Fruit fly (Drosophila melanogaster): ENCODE results near the gene CG33296.

The CG33296 gene

dm6 chr2L:7702383-7703188, 13.9 kb downstream of the CG33296 start, which contains the start of gene Tep3 (continued):
- TF ChIP-seq CG34224 (GFP tag; IDR thresholded peaks at IDR 0.05; ENCODE audit: partially characterized antibody) = no peak
- peak; percentile 9 for TF ChIP-seq Ets65A (GFP tag)
- peak; percentile 6 for TF ChIP-seq sug (tag; optimal IDR thresholded peaks at IDR 0.05)
- no peak for TF ChIP-seq sim (GFP tag; IDR thresholded peaks at IDR 0.05)
- no peak for TF ChIP-seq Taf1 (GFP tag; IDR thresholded peaks at IDR 0.05)
- TF ChIP-seq CG7839 (tag; optimal IDR thresholded peaks at IDR 0.05) = peak; percentile 48

dm6 chr2L:7701417-7701816, 15.0 kb downstream of the CG33296 start, which contains the start of gene Tep2:
TSS of gene Tep2 (minus strand) at chr2L:7701601.
- TF ChIP-seq CG12769 (tag; optimal IDR thresholded peaks at IDR 0.05) = peak; percentile 42
- TF ChIP-seq CG8359 (GFP tag; optimal IDR thresholded peaks at IDR 0.05; ENCODE audit: borderline replicate concordance) = peak; percentile 23
- TF ChIP-seq grn (GFP tag; optimal IDR thresholded peaks at IDR 0.05) = peak; percentile 47
- TF ChIP-seq CG34224 (GFP tag; IDR thresholded peaks at IDR 0.05; ENCODE audit: partially characterized antibody) = 0 out of 3 replicates have a peak, but pooled peaks have one; percentile 11
- peak in 1 of 3 experiments; percentile 34 for TF ChIP-seq Stat92E (GFP tag; optimal IDR thresholded peaks at IDR 0.05)
- TF ChIP-seq Jarid2 (GFP tag; optimal IDR thresholded peaks at IDR 0.05) = peak; percentile 83
- TF ChIP-seq bbx (GFP tag; IDR thresholded peaks at IDR 0.05; ENCODE audit: partially characterized antibody) = peak; percentile 38; the same call in 1 of the 2 replicates
- TF ChIP-seq ci (GFP tag; IDR thresholded peaks at IDR 0.05) = peak; percentile 56; the same call in 2 of the 3 replicates
- TF ChIP-seq Hr3 (GFP tag; optimal IDR thresholded peaks at IDR 0.05) = no peak
- TF ChIP-seq CG9727 (GFP tag; optimal IDR thresholded peaks at IDR 0.05) = no peak
- 0 out of 2 replicates have a peak, but pooled peaks have one; percentile 25 for TF ChIP-seq rib (GFP tag; IDR thresholded peaks at IDR 0.05)
- TF ChIP-seq sd (tag; optimal IDR thresholded peaks at IDR 0.05) = peak; percentile 87
- no peak for TF ChIP-seq tio (GFP tag; optimal IDR thresholded peaks at IDR 0.05)
- peak; percentile 58 to 69 for TF ChIP-seq Trl (optimal IDR thresholded peaks at IDR 0.05)
- TF ChIP-seq Trl (GFP tag; optimal IDR thresholded peaks at IDR 0.05) = no peak

- TF ChIP-seq exex (tag; optimal IDR thresholded peaks at IDR 0.05) (peak; percentile 32), CG10274 (GFP tag; optimal IDR thresholded peaks at IDR 0.05) (no peak)
Measured at dm6 chr2L:7692583-7693080, 23.8 kb downstream of the CG33296 start, which contains the start of the genes CG7025 and CG43235. TSS of gene CG7025 (minus strand) at chr2L:7692683. TSS of gene CG43235 (plus strand) at chr2L:7693030.

dm6 chr2L:7690961-7691360, 25.5 kb downstream of the CG33296 start, which contains the start of gene CG18585:
TSS of gene CG18585 (minus strand) at chr2L:7691061.
- no peak for TF ChIP-seq B-H2 (GFP tag; optimal IDR thresholded peaks at IDR 0.05)
- TF ChIP-seq CG6175 (GFP tag; IDR thresholded peaks at IDR 0.05) = no peak
- no peak for TF ChIP-seq ase (GFP tag; IDR thresholded peaks at IDR 0.05)
- TF ChIP-seq CG15514 (GFP tag; optimal IDR thresholded peaks at IDR 0.05) = no peak
- no peak for TF ChIP-seq Sry-β (GFP tag; optimal IDR thresholded peaks at IDR 0.05)
- TF ChIP-seq CG11696 (GFP tag; IDR thresholded peaks at IDR 0.05) = no peak
- TF ChIP-seq CG10543 (GFP tag; optimal IDR thresholded peaks at IDR 0.05) = no peak
- no peak for TF ChIP-seq CG7928 (GFP tag; optimal IDR thresholded peaks at IDR 0.05)
- no peak for TF ChIP-seq CG14860 (GFP tag; IDR thresholded peaks at IDR 0.05; ENCODE audit: partially characterized antibody)
- no peak for TF ChIP-seq kni (GFP tag; optimal IDR thresholded peaks at IDR 0.05)
- TF ChIP-seq CG15269 (tag; optimal IDR thresholded peaks at IDR 0.05) = no peak
- TF ChIP-seq tup (GFP tag; optimal IDR thresholded peaks at IDR 0.05) = no peak
- no peak for TF ChIP-seq CG10321 (GFP tag; IDR thresholded peaks at IDR 0.05)
